Worm (Caenorhabditis elegans): Measurements from ENCODE around the gene mxl-2.

ce11 chrIII:211387-211786, 23.5 kb upstream of the mxl-2 start:
- TF ChIP-seq elt-3 (tag; optimal IDR thresholded peaks at IDR 0.05), result no peak
- no peak for TF ChIP-seq ceh-43 (GFP tag; optimal IDR thresholded peaks at IDR 0.05)
- TF ChIP-seq M03D4.4 (tag; optimal IDR thresholded peaks at IDR 0.05), result no peak
- TF ChIP-seq unc-62 (GFP tag; optimal IDR thresholded peaks at IDR 0.05), result no peak
- no peak for TF ChIP-seq nhr-237 (tag; optimal IDR thresholded peaks at IDR 0.05)
- TF ChIP-seq flh-1 (GFP tag; optimal IDR thresholded peaks at IDR 0.05), result no peak
- TF ChIP-seq mep-1 (tag; optimal IDR thresholded peaks at IDR 0.05), result no peak
- TF ChIP-seq blmp-1 (tag; optimal IDR thresholded peaks at IDR 0.05), result no peak
- no peak for TF ChIP-seq sptf-1 (tag; optimal IDR thresholded peaks at IDR 0.05)
- TF ChIP-seq snpc-4 (tag; optimal IDR thresholded peaks at IDR 0.05), result no peak
- TF ChIP-seq elt-1 (tag; optimal IDR thresholded peaks at IDR 0.05; ENCODE audit: borderline replicate concordance, insufficient read depth), result no peak
- no peak for TF ChIP-seq nhr-28 (tag; optimal IDR thresholded peaks at IDR 0.05)
- no peak for TF ChIP-seq nhr-12 (tag; optimal IDR thresholded peaks at IDR 0.05)
- TF ChIP-seq ceh-83 (GFP tag; optimal IDR thresholded peaks at IDR 0.05), result no peak

Measured in whole organism, mixed stage, embryonic.